Worm (Caenorhabditis elegans) whole organism, L2 larva: ENCODE data around the gene ZK892.3.

Experiments used
- egl-27 ChIP-seq: sonication (generic microtip); optimal IDR thresholded peaks from 3 replicates; lab custom pipeline; 2017; ENCODE audit warnings: missing biosample characterization, missing genetic modification reagents, missing genetic modification characterization
- elt-3 ChIP-seq: sonication (generic microtip); optimal IDR thresholded peaks from 2 replicates; lab custom pipeline; 2017; ENCODE audit warnings: missing biosample characterization, missing genetic modification characterization
- lin-11 ChIP-seq: fragments of 150-350 bp; sonication (generic microtip); optimal IDR thresholded peaks from 2 replicates; lab custom pipeline; 2014; ENCODE audit warnings: missing biosample characterization, missing genetic modification characterization, inconsistent platforms, mixed read lengths
- nhr-23 ChIP-seq: fragments of 150-350 bp; optimal IDR thresholded peaks from 2 replicates; lab custom pipeline; 2014; ENCODE audit warnings: missing biosample characterization, missing genetic modification reagents, missing genetic modification characterization
- skn-1 ChIP-seq: sonication (generic microtip); optimal IDR thresholded peaks from 2 replicates; lab custom pipeline; 2017; ENCODE audit warnings: missing biosample characterization, missing genetic modification characterization

DNA sequence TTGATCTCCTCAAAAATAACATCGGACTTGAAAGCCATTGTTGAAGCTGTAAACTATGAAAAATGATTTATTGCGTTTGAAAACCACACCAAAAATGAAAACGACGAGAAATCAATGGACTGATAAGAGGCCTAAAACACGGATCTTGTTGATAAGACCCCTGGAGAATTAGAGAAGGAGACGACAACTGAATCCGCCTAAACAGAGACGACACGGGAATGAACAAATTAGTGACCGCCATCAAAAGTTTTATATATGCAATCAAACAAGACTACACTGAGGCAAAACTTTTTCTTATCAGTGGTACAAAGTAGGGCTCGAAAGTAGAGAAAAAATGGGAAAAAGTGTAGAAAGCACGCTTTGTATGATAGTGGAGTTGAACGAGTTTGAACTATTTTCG, 581 bp upstream of the ZK892.3 start, which contains the start of gene nlt-1:
- TF ChIP-seq egl-27 (tag; lab: Kevin White, UChicago): peak; percentile 5
- no peak for TF ChIP-seq nhr-23 (tag; lab: Kevin White, UChicago)
- no peak for TF ChIP-seq lin-11 (tag; lab: Kevin White, UChicago)
- no peak for TF ChIP-seq skn-1 (tag; lab: Kevin White, UChicago)
- TF ChIP-seq elt-3 (tag; lab: Kevin White, UChicago): no peak
